Fruit fly (Drosophila melanogaster) whole organism, adult: Measurements from ENCODE around the gene Rlip.

Experiments used
- CG11617 ChIP-seq: fragments of 200-800 bp; sonication (Bioruptor generic); optimal IDR thresholded peaks from 2 replicates; lab custom pipeline; 2017; ENCODE audit warnings: mild to moderate bottlenecking, missing biosample characterization, missing genetic modification reagents, missing genetic modification characterization
- CG12768 ChIP-seq: fragments of 200-800 bp; sonication (Bioruptor generic); optimal IDR thresholded peaks from 2 replicates; lab custom pipeline; 2017; ENCODE audit warnings: missing biosample characterization, missing genetic modification characterization, mild to moderate bottlenecking, moderate library complexity, missing genetic modification reagents
- CG14711 ChIP-seq: fragments of 200-800 bp; sonication (Bioruptor generic); optimal IDR thresholded peaks from 2 replicates; lab custom pipeline; 2018; ENCODE audit warnings: missing biosample characterization, mild to moderate bottlenecking, missing genetic modification characterization, moderate library complexity
- CG1620 ChIP-seq: fragments of 200-800 bp; sonication (Bioruptor generic); optimal IDR thresholded peaks from 2 replicates; lab custom pipeline; 2016; ENCODE audit warnings: missing biosample characterization, missing genetic modification characterization
- CG33017 ChIP-seq: fragments of 200-800 bp; sonication (Bioruptor generic); optimal IDR thresholded peaks from 2 replicates; lab custom pipeline; 2018; ENCODE audit warnings: missing biosample characterization, mild to moderate bottlenecking, missing genetic modification characterization, moderate library complexity
- CG5204 ChIP-seq: fragments of 200-800 bp; sonication (Bioruptor generic); optimal IDR thresholded peaks from 2 replicates; lab custom pipeline; 2016; ENCODE audit warnings: missing biosample characterization, missing genetic modification characterization
- CG7045 ChIP-seq: fragments of 200-800 bp; sonication (Bioruptor generic); optimal IDR thresholded peaks from 2 replicates; lab custom pipeline; 2017; ENCODE audit warnings: missing biosample characterization, mild to moderate bottlenecking, missing genetic modification characterization
- CG7101 ChIP-seq: fragments of 200-800 bp; sonication (Bioruptor generic); optimal IDR thresholded peaks from 2 replicates; lab custom pipeline; 2018; ENCODE audit warnings: missing biosample characterization, mild to moderate bottlenecking, missing genetic modification characterization, moderate library complexity
- Clk ChIP-seq: fragments of 200-800 bp; sonication (Bioruptor generic); optimal IDR thresholded peaks from 2 replicates; lab custom pipeline; 2017; ENCODE audit warnings: missing biosample characterization, missing genetic modification characterization
- Crg-1 ChIP-seq: fragments of 200-800 bp; sonication (Bioruptor generic); optimal IDR thresholded peaks from 2 replicates; lab custom pipeline; 2016; ENCODE audit warnings: missing biosample characterization, missing genetic modification characterization
- Hr96 ChIP-seq: fragments of 200-800 bp; sonication (Bioruptor generic); optimal IDR thresholded peaks from 2 replicates; lab custom pipeline; 2016; ENCODE audit warnings: missing biosample characterization, missing genetic modification characterization
- Mnt ChIP-seq: fragments of 200-800 bp; sonication (Bioruptor generic); optimal IDR thresholded peaks from 2 replicates; lab custom pipeline; 2016; ENCODE audit warnings: missing biosample characterization, mild to moderate bottlenecking, missing genetic modification characterization
- bab1 ChIP-seq: fragments of 200-800 bp; sonication (Bioruptor generic); optimal IDR thresholded peaks from 3 replicates; lab custom pipeline; 2019; ENCODE audit warnings: missing biosample characterization, mild to moderate bottlenecking, missing genetic modification characterization, moderate library complexity
- cic ChIP-seq: fragments of 200-800 bp; sonication (Bioruptor generic); optimal IDR thresholded peaks from 2 replicates; lab custom pipeline; 2017; ENCODE audit warnings: missing biosample characterization, mild to moderate bottlenecking, missing genetic modification characterization, moderate library complexity
- cnc ChIP-seq, 2 experiments: fragments of >200 bp; optimal IDR thresholded peaks; 2 replicates each; lab custom pipeline; 2017
- kay ChIP-seq: fragments of 200-800 bp; sonication (Bioruptor generic); peaks from one replicate; lab custom pipeline; 2016; ENCODE audit warnings: missing biosample characterization, missing genetic modification characterization, borderline replicate concordance
- ovo ChIP-seq: fragments of 200-800 bp; sonication (Bioruptor generic); optimal IDR thresholded peaks from 2 replicates; lab custom pipeline; 2016; ENCODE audit warnings: missing biosample characterization, missing genetic modification characterization
- pad ChIP-seq: fragments of 200-800 bp; sonication (Bioruptor generic); optimal IDR thresholded peaks from 3 replicates; lab custom pipeline; 2017; ENCODE audit warnings: missing biosample characterization, missing genetic modification characterization, mild to moderate bottlenecking, moderate library complexity, missing genetic modification reagents
- tj ChIP-seq: fragments of 200-800 bp; sonication (Bioruptor generic); optimal IDR thresholded peaks from 3 replicates; lab custom pipeline; 2017; ENCODE audit warnings: missing biosample characterization, mild to moderate bottlenecking, missing genetic modification characterization, moderate library complexity
- toe ChIP-seq: fragments of 200-800 bp; sonication (Bioruptor generic); optimal IDR thresholded peaks from 2 replicates; lab custom pipeline; 2016; ENCODE audit warnings: missing biosample characterization, missing genetic modification characterization

The Rlip gene

dm6 chr3R:21065010-21065695 lies 47.7 kb downstream of the Rlip start, which contains the start of gene AnxB9:
Gene AnxB9, plus strand, starts transcription at chr3R:21065241.
- peak; percentile 67 for TF ChIP-seq CG7101 (tag; lab: Kevin White, UChicago)
- peak; percentile 73 for TF ChIP-seq cic (GFP tag; lab: Kevin White, UChicago)
- TF ChIP-seq toe (GFP tag; lab: Kevin White, UChicago), result no peak
- TF ChIP-seq CG5204 (GFP tag; lab: Kevin White, UChicago), result no peak
- peak; percentile 40 for TF ChIP-seq CG12768 (GFP tag; lab: Kevin White, UChicago)
- peak; percentile 7 for TF ChIP-seq ovo (GFP tag; lab: Kevin White, UChicago)
- peak; percentile 39 for TF ChIP-seq Hr96 (GFP tag; lab: Kevin White, UChicago)
- no peak for TF ChIP-seq Clk (GFP tag; lab: Kevin White, UChicago)
- peak; percentile 66 for TF ChIP-seq CG33017
- peak; percentile 46 for TF ChIP-seq CG11617
- peak; percentile 81 for TF ChIP-seq bab1
- peak; percentile 2 for TF ChIP-seq CG14711 (tag; lab: Kevin White, UChicago)
- TF ChIP-seq CG7045, result peak; percentile 22
- peak; percentile 56 for TF ChIP-seq Mnt
- TF ChIP-seq cnc (optimal IDR thresholded peaks at IDR 0.05; lab: Kevin White, UChicago), result no peak
- peak; percentile 50 for TF ChIP-seq Crg-1 (GFP tag; lab: Kevin White, UChicago)
- TF ChIP-seq CG1620 (GFP tag; lab: Kevin White, UChicago), result peak; percentile 42
- peak; percentile 5 for TF ChIP-seq tj (GFP tag; lab: Kevin White, UChicago)
- no peak for TF ChIP-seq pad
- peak; percentile 91 for TF ChIP-seq kay (GFP tag; lab: Kevin White, UChicago)

- TF ChIP-seq bab1 (no peak), Clk (GFP tag; lab: Kevin White, UChicago) (no peak), CG5204 (GFP tag; lab: Kevin White, UChicago) (no peak), tj (GFP tag; lab: Kevin White, UChicago) (peak; percentile 2), Hr96 (GFP tag; lab: Kevin White, UChicago) (no peak), kay (GFP tag; lab: Kevin White, UChicago) (peak; percentile 99), CG14711 (tag; lab: Kevin White, UChicago) (no peak)
Observed at dm6 chr3R:21065696-21066080, 48.2 kb downstream of the Rlip start.

- TF ChIP-seq CG12768 (GFP tag; lab: Kevin White, UChicago), result peak; percentile 3
- peak; percentile 38 for TF ChIP-seq kay (GFP tag; lab: Kevin White, UChicago)
- TF ChIP-seq Crg-1 (GFP tag; lab: Kevin White, UChicago), result no peak
Observed at dm6 chr3R:21066469-21067284, 49.2 kb downstream of the Rlip start.

- TF ChIP-seq toe (GFP tag; lab: Kevin White, UChicago), result no peak
- TF ChIP-seq pad, result no peak
- TF ChIP-seq kay (GFP tag; lab: Kevin White, UChicago), result peak; percentile 63
Observed at dm6 chr3R:21067543-21067942, 50.1 kb downstream of the Rlip start.

- TF ChIP-seq Crg-1 (GFP tag; lab: Kevin White, UChicago) (no peak), kay (GFP tag; lab: Kevin White, UChicago) (peak; percentile 17)
Observed at dm6 chr3R:21069742-21070141, 52.3 kb downstream of the Rlip start.
